Worm (Caenorhabditis elegans): ENCODE results near the gene slt-1.
A peak's percentile ranks its signal among the peaks of the same experiment; 100 is the strongest.

The slt-1 gene

DNA sequence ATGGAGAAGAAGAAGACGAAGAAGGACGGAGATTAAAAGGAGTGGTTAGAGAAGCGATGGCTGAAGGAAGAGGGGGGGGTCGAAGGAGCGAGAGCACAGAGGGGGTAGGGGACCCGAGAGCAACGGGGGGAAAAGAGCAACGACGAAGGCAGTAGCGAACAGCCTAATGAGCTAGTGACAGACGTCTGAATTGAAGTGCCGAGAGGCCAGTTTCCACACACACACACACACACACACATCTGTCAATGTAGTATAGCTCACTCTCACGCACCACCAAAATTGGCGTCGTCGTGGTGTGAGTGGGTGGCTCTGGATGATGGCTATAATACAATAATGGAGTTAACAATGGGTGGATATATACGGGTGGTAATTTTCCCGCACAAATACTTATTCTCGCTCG, 37.4 kb upstream of the slt-1 start (continued):
- TF ChIP-seq daf-16 (GFP tag; optimal IDR thresholded peaks at IDR 0.05), result no peak
- no peak for TF ChIP-seq daf-16 (tag; optimal IDR thresholded peaks at IDR 0.05)
- no peak for TF ChIP-seq arid-1 (GFP tag; conservative IDR thresholded peaks at IDR 0.05)
- peak; percentile 68; the same call in 1 of the 2 replicates for TF ChIP-seq ctbp-1 (GFP tag; IDR thresholded peaks at IDR 0.05)

DNA sequence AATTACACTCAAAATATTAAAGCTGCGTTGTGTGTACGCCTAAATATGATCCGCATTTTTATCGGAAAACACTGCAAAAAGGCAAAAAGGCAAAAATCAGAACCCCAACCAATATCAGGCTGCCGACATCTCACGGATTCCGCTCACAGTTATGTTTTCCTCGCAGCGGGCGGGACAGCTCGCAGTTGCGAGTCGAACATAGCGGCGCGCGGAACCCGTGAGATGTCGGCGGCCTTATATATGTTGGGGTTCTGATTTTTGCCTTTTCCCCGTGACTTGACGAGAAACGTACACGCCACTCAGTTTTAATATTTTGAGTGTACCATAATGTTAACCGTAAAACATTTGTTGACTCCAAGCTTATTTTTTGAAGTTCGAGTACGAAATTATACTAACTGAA, 36.7 kb upstream of the slt-1 start:
- TF ChIP-seq D1046.2 (GFP tag; IDR thresholded peaks at IDR 0.05), result 0 out of 2 replicates have a peak, but pooled peaks have one; percentile 30
- TF ChIP-seq nhr-111 (GFP tag; optimal IDR thresholded peaks at IDR 0.05), result no peak
- TF ChIP-seq Y5F2A.4 (GFP tag; optimal IDR thresholded peaks at IDR 0.05), result no peak
- no peak for TF ChIP-seq lin-13 (GFP tag; optimal IDR thresholded peaks at IDR 0.05)
- TF ChIP-seq dve-1 (tag; optimal IDR thresholded peaks at IDR 0.05; ENCODE audit: insufficient read depth), result no peak
- no peak for TF ChIP-seq php-3 (GFP tag; IDR thresholded peaks at IDR 0.05)
- peak; percentile 26 for TF ChIP-seq snpc-4 (tag; optimal IDR thresholded peaks at IDR 0.05)
- no peak for TF ChIP-seq F37D6.2 (tag; optimal IDR thresholded peaks at IDR 0.05)
- TF ChIP-seq attf-4 (tag; optimal IDR thresholded peaks at IDR 0.05), result no peak
- no peak for TF ChIP-seq fkh-10 (GFP tag; optimal IDR thresholded peaks at IDR 0.05)
- TF ChIP-seq ceh-20 (GFP tag; IDR thresholded peaks at IDR 0.05), result no peak
- TF ChIP-seq mxl-2 (GFP tag; conservative IDR thresholded peaks at IDR 0.05), result no peak
- no peak for TF ChIP-seq lin-15B (tag; optimal IDR thresholded peaks at IDR 0.05)
- TF ChIP-seq nhr-77 (tag; optimal IDR thresholded peaks at IDR 0.05), result no peak
- TF ChIP-seq egl-43 (GFP tag; IDR thresholded peaks at IDR 0.05), result 0 out of 2 replicates have a peak, but pooled peaks have one; percentile 48
- no peak for TF ChIP-seq nhr-102 (tag; optimal IDR thresholded peaks at IDR 0.05)
- no peak for TF ChIP-seq unc-39 (tag; optimal IDR thresholded peaks at IDR 0.05)
- no peak for TF ChIP-seq T26A8.4 (GFP tag; IDR thresholded peaks at IDR 0.05)
- no peak for TF ChIP-seq mep-1 (tag; optimal IDR thresholded peaks at IDR 0.05)
- TF ChIP-seq tra-1 (GFP tag; IDR thresholded peaks at IDR 0.05), result no peak
- TF ChIP-seq ZK546.5 (tag; optimal IDR thresholded peaks at IDR 0.05), result no peak
- TF ChIP-seq nhr-76 (tag; optimal IDR thresholded peaks at IDR 0.05), result no peak
- no peak for TF ChIP-seq spr-1 (tag; optimal IDR thresholded peaks at IDR 0.05)

DNA sequence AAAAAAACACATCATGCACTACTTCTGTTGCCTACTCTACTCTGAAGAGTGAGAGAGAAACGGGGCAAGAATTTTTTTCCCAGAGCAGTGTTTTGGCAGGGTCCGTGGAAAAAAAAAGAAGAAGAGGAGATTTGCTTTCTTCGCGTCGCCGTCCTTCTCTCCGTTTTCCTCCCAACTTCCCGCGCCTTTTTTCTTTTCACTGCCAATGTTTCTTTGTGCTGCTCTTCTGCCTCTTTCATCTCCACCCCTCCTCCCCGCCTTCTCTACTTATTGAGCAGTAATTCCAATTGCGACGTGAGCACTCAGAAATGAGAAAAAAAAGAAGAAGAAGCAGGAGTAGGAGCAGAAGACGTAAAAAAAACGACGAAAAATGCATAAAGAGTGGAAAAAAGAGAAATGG, 34.2 kb upstream of the slt-1 start:
- TF ChIP-seq nhr-11 (tag; optimal IDR thresholded peaks at IDR 0.05) (peak; percentile 17), madf-9 (GFP tag; conservative IDR thresholded peaks at IDR 0.05) (no peak), fkh-10 (GFP tag; optimal IDR thresholded peaks at IDR 0.05) (peak; percentile 90), mes-2 (tag; optimal IDR thresholded peaks at IDR 0.05; ENCODE audit: poor library complexity, severe bottlenecking) (no peak), egl-43 (GFP tag; IDR thresholded peaks at IDR 0.05) (0 out of 2 replicates have a peak, but pooled peaks have one; percentile 42), hmg-1.1 (GFP tag; IDR thresholded peaks at IDR 0.05) (peak; percentile 64), dmd-6 (GFP tag; IDR thresholded peaks at IDR 0.05) (0 out of 2 replicates have a peak, but pooled peaks have one; percentile 8), daf-19 (GFP tag; conservative IDR thresholded peaks at IDR 0.05) (no peak), F37D6.2 (tag; optimal IDR thresholded peaks at IDR 0.05) (peak; percentile 58), set-16 (GFP tag; IDR thresholded peaks at IDR 0.05) (peak; percentile 67), hif-1 (tag; optimal IDR thresholded peaks at IDR 0.05) (peak in 1 of 2 experiments; percentile 31), lsy-2 (tag; optimal IDR thresholded peaks at IDR 0.05) (peak in 1 of 2 experiments; percentile 46), vab-7 (GFP tag; IDR thresholded peaks at IDR 0.05) (no peak), hlh-11 (tag; optimal IDR thresholded peaks at IDR 0.05) (peak; percentile 24), Y48G9A.11 (GFP tag; IDR thresholded peaks at IDR 0.05) (no peak), mep-1 (tag; optimal IDR thresholded peaks at IDR 0.05) (peak; percentile 71), rbr-2 (tag; optimal IDR thresholded peaks at IDR 0.05) (peak; percentile 72), ctbp-1 (GFP tag; IDR thresholded peaks at IDR 0.05) (peak; percentile 74), daf-16 (GFP tag; optimal IDR thresholded peaks at IDR 0.05) (peak in 1 of 2 experiments; percentile 4), daf-16 (tag; optimal IDR thresholded peaks at IDR 0.05) (no peak), hlh-30 (tag; optimal IDR thresholded peaks at IDR 0.05; ENCODE audit: insufficient read depth) (peak; percentile 19)

Data from whole organism, L4 larva.